Fruit fly (Drosophila melanogaster): ENCODE measurements around the gene CG14990.
A peak's percentile ranks its signal among the peaks of the same experiment; 100 is the strongest.

CG14990 gene

dm6 chr3L:4092705-4093257, at the start of gene CG14990:
Gene CG14990, plus strand, starts transcription at chr3L:4093207.
- TF ChIP-seq kay (GFP tag; ENCODE audit: borderline replicate concordance) (peak; percentile 60), bab1 (GFP tag; optimal IDR thresholded peaks at IDR 0.05) (no peak), ovo (GFP tag; optimal IDR thresholded peaks at IDR 0.05) (no peak)

dm6 chr3L:4044497-4044896, 48.5 kb upstream of the CG14990 start:
- TF ChIP-seq Mnt (GFP tag; optimal IDR thresholded peaks at IDR 0.05) (no peak), CG5204 (GFP tag; optimal IDR thresholded peaks at IDR 0.05) (peak; percentile 36), ovo (GFP tag; optimal IDR thresholded peaks at IDR 0.05) (no peak), cnc (optimal IDR thresholded peaks at IDR 0.05) (no peak)

dm6 chr3L:4046289-4046688, 46.7 kb upstream of the CG14990 start, which contains the start of gene CG1136:
Gene CG1136, plus strand, starts transcription at chr3L:4046596.
- TF ChIP-seq CG7045 (GFP tag; optimal IDR thresholded peaks at IDR 0.05) (no peak), tj (GFP tag; optimal IDR thresholded peaks at IDR 0.05) (peak; percentile 14), kay (GFP tag; ENCODE audit: borderline replicate concordance) (no peak), Hr96 (GFP tag; optimal IDR thresholded peaks at IDR 0.05) (no peak)

DNA sequence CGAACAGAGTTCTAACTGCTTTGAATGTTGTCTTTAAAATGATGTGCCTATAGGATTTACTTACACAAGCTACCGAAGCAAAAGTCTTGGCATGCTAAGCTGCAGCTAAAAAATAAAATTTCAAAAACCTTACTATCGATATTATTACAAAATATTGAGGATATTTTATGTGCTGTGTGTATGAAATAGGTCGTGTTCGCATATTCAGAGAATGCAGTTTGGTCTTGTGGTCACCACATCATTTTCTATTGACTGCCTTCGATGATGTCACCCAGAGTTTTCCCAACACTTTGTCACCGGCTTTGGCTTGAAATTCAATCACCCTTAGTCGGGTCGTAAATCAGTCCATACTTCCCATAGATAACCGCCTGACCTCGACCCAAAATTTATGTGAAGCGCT, 45.4 kb upstream of the CG14990 start, which contains the start of gene Dpy-30L2:
Gene Dpy-30L2, minus strand, starts transcription at position 101 of the 400 bp plus-strand sequence.
- no peak for TF ChIP-seq CG5204 (GFP tag; optimal IDR thresholded peaks at IDR 0.05)
- no peak for TF ChIP-seq CG7101 (tag; optimal IDR thresholded peaks at IDR 0.05)
- TF ChIP-seq Mnt (GFP tag; optimal IDR thresholded peaks at IDR 0.05), result no peak
- no peak for TF ChIP-seq cnc (optimal IDR thresholded peaks at IDR 0.05)
- TF ChIP-seq Hr96 (GFP tag; optimal IDR thresholded peaks at IDR 0.05), result no peak
- no peak for TF ChIP-seq Crg-1 (GFP tag; optimal IDR thresholded peaks at IDR 0.05)
- TF ChIP-seq CG11617 (GFP tag; optimal IDR thresholded peaks at IDR 0.05), result no peak
- TF ChIP-seq cic (GFP tag; optimal IDR thresholded peaks at IDR 0.05), result no peak
- no peak for TF ChIP-seq CG7045 (GFP tag; optimal IDR thresholded peaks at IDR 0.05)

DNA sequence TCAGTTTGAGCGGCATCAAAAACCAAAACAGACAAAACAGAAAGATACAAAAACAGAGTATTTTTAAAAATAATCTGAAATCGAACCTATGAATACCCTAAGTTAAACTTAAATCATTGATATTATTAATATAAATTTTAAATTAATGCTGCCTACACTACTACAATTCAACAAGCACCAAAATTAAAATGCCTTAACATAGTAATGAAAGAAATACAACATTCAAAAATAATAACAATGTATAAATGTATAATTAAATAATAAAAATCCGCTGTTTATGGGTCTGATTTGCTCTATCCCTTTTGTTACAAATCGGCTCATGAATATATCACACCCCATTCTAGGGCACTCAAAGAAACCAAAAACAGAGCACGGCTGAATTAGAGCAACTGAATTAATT, 43.9 kb upstream of the CG14990 start:
- TF ChIP-seq tj (GFP tag; optimal IDR thresholded peaks at IDR 0.05) (no peak), Crg-1 (GFP tag; optimal IDR thresholded peaks at IDR 0.05) (no peak), cic (GFP tag; optimal IDR thresholded peaks at IDR 0.05) (no peak), toe (GFP tag; optimal IDR thresholded peaks at IDR 0.05) (no peak), CG12768 (GFP tag; optimal IDR thresholded peaks at IDR 0.05) (no peak), CG7045 (GFP tag; optimal IDR thresholded peaks at IDR 0.05) (no peak), CG33017 (tag; optimal IDR thresholded peaks at IDR 0.05) (no peak), kay (GFP tag; ENCODE audit: borderline replicate concordance) (no peak), Hr96 (GFP tag; optimal IDR thresholded peaks at IDR 0.05) (no peak), bab1 (GFP tag; optimal IDR thresholded peaks at IDR 0.05) (no peak)

DNA sequence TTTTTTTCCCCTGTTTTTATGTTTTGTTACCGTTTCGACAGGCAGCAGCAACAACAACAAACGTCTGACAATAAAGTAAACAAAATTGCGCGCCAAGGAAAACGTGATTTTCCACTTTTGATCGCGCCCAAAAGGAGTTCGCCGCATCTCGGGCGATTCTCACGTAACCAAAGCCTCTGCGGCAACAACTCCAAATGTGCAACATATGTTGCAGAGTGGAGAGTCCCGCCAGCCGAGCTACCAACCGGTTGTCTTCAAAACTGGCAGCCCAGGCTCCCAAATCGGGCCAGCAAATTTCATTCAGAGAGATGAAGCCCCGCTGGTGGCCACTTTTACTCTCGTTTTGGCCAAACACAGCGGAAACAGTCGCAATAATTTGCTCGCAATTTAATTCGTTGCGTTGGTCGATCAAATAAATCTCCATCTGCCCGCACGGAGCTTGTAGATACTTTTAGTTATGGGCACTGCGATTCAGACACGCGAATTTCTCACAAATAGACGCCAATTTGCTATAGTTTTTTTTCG, 37.5 kb upstream of the CG14990 start:
- TF ChIP-seq ovo (GFP tag; optimal IDR thresholded peaks at IDR 0.05) (no peak), pad (GFP tag; optimal IDR thresholded peaks at IDR 0.05) (no peak), CG7101 (tag; optimal IDR thresholded peaks at IDR 0.05) (no peak), Mnt (GFP tag; optimal IDR thresholded peaks at IDR 0.05) (no peak), Hr96 (GFP tag; optimal IDR thresholded peaks at IDR 0.05) (no peak), toe (GFP tag; optimal IDR thresholded peaks at IDR 0.05) (no peak), cnc (optimal IDR thresholded peaks at IDR 0.05) (no peak), CG5204 (GFP tag; optimal IDR thresholded peaks at IDR 0.05) (no peak), CG14711 (tag; optimal IDR thresholded peaks at IDR 0.05) (no peak), Crg-1 (GFP tag; optimal IDR thresholded peaks at IDR 0.05) (no peak), Clk (GFP tag; optimal IDR thresholded peaks at IDR 0.05) (no peak)

DNA sequence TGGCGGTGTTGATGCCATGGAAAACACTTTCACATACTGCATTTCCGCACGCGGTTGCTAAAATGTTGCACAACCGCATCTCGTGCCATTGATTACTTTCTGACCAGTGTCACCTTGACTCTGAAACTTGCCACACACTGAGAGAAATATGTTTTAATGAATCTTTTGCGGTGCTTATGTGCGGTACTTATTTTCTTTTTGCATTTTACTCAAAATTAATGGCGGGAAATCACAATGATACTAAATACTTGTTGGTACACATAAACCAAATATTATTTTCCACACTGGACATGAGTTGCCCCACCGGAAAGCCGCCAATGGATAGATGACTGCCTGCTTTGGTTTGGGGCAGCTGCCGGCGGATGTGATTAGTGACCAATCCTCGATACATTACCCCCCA, 36.2 kb upstream of the CG14990 start:
- no peak for TF ChIP-seq bab1 (GFP tag; optimal IDR thresholded peaks at IDR 0.05)
- TF ChIP-seq CG7045 (GFP tag; optimal IDR thresholded peaks at IDR 0.05), result no peak
- no peak for TF ChIP-seq CG5204 (GFP tag; optimal IDR thresholded peaks at IDR 0.05)
- TF ChIP-seq pad (GFP tag; optimal IDR thresholded peaks at IDR 0.05), result no peak

DNA sequence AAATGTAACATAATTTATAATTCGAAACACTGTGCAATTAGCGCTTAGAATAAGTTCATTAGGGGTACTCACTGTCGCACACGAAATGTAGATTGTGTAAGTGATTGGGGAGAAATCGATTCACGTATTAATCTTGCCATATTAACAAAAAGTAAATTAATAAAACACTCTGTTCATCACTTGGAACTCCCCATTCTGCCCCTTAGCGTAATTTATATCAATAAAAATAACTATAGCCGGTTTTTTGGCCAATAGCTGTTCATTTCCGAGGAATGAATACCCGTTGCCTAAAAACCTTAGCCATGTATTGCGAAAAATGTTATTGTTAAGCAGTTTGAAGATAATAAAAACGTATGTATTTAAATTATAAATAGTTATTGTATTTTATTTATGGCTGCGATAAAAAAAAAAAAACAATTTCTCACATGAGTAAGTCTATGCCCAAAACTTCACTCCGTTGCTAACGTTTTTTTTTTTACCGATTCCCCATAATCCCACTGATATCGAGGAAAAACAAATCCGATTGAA, 33.6 kb upstream of the CG14990 start, which contains the start of gene Ugt305A1:
Gene Ugt305A1, plus strand, starts transcription at position 478 of the 528 bp plus-strand sequence.
- TF ChIP-seq ovo (GFP tag; optimal IDR thresholded peaks at IDR 0.05) (no peak), cic (GFP tag; optimal IDR thresholded peaks at IDR 0.05) (no peak), tj (GFP tag; optimal IDR thresholded peaks at IDR 0.05) (no peak), Hr96 (GFP tag; optimal IDR thresholded peaks at IDR 0.05) (no peak), CG7101 (tag; optimal IDR thresholded peaks at IDR 0.05) (peak; percentile 6), kay (GFP tag; ENCODE audit: borderline replicate concordance) (no peak), CG12768 (GFP tag; optimal IDR thresholded peaks at IDR 0.05) (no peak), CG5204 (GFP tag; optimal IDR thresholded peaks at IDR 0.05) (peak; percentile 30), toe (GFP tag; optimal IDR thresholded peaks at IDR 0.05) (no peak), CG1620 (GFP tag; optimal IDR thresholded peaks at IDR 0.05) (no peak)

All from whole organism, adult.